Fruit fly (Drosophila melanogaster): Measurements from ENCODE around the gene CG4766.

Gene CG4766

DNA sequence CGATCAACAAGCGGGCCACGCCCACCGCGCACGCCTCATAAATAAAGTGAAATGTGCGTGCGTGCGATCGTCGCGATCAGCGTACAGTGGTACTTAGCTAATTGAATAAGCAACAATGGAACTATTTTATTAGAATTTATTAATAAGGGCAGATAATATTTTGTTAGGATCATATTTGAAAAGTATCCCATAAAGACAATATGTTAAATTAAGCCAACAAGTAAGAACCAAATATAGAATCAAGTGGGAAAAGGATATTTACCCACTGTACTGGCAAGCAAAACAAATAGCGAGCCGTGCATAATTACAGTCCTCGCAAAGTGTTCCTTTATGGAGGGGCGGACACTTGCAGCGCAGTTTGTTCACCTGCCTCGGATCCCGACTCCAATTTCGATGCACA lies 21.5 kb upstream of the CG4766 start (continued):
- TF ChIP-seq CG10979 (tag; optimal IDR thresholded peaks at IDR 0.05): peak; percentile 23
- TF ChIP-seq CG1792 (GFP tag; optimal IDR thresholded peaks at IDR 0.05): no peak
- TF ChIP-seq maf-S (GFP tag; optimal IDR thresholded peaks at IDR 0.05): no peak
- TF ChIP-seq tin (GFP tag; optimal IDR thresholded peaks at IDR 0.05): no peak
- TF ChIP-seq BEAF-32 (GFP tag; optimal IDR thresholded peaks at IDR 0.05): no peak
- TF ChIP-seq ap (GFP tag; IDR thresholded peaks at IDR 0.05): no peak
- no peak for TF ChIP-seq CG43689 (GFP tag; IDR thresholded peaks at IDR 0.05)
- TF ChIP-seq CG7987 (GFP tag; optimal IDR thresholded peaks at IDR 0.05): no peak
- no peak for TF ChIP-seq nmo (GFP tag; optimal IDR thresholded peaks at IDR 0.05)
- TF ChIP-seq dmrt11E (tag; optimal IDR thresholded peaks at IDR 0.05): peak; percentile 47
- TF ChIP-seq CG31224 (GFP tag; IDR thresholded peaks at IDR 0.05): no peak
- TF ChIP-seq cad (GFP tag; optimal IDR thresholded peaks at IDR 0.05): no peak
- no peak for TF ChIP-seq prd (optimal IDR thresholded peaks at IDR 0.05)
- TF ChIP-seq prd (GFP tag; IDR thresholded peaks at IDR 0.05): peak; percentile 54; the same call in 2 of the 3 replicates
- no peak for TF ChIP-seq ab (GFP tag; optimal IDR thresholded peaks at IDR 0.05)
- peak; percentile 25 for TF ChIP-seq grau (tag; optimal IDR thresholded peaks at IDR 0.05)

DNA sequence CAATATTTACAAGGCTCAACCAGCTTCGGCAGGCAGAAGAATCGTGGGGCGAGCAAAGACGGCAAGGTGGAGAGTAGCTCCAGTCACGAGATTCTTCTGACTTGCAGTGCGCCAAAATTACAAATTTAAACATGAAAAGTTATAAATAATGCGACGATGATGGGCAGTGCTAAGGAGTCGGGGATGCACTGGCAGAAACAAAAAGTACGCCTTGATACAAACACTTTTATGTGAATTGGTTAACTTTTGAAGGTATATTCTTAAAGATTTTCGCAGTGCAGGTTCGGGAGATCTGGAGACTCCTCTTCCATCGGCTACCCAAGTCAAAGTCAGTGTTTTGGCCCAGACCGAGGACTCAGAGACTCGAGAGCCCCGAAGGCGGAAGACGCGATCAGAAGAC lies 20.8 kb upstream of the CG4766 start:
- peak; percentile 39 for TF ChIP-seq lbe (GFP tag; optimal IDR thresholded peaks at IDR 0.05)
- TF ChIP-seq CG30403 (GFP tag; optimal IDR thresholded peaks at IDR 0.05): no peak

DNA sequence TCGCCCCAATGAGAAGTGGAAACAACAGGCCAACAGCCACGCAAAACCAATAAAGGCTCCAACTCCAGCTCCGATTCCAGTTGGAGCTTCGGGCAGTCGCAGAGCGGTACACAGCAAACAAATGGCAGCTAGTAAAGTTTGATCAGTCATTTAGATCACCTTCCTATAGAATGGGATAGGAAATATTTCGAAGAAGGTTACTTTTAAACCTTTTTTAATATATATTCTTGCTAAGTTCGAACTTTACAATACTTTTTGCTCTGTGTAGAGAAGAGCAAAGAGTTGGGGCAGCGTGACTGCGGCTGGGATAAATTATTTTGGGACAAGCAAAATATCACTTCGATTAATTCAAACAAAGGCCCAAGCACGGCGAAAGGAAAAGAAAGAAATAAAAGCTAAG lies 19.7 kb upstream of the CG4766 start:
- TF ChIP-seq nom (GFP tag; optimal IDR thresholded peaks at IDR 0.05) (peak; percentile 45), sr (GFP tag; IDR thresholded peaks at IDR 0.05) (no peak), CG1603 (tag; optimal IDR thresholded peaks at IDR 0.05) (peak; percentile 18), corto (GFP tag; optimal IDR thresholded peaks at IDR 0.05) (peak; percentile 42), lbe (GFP tag; optimal IDR thresholded peaks at IDR 0.05) (peak; percentile 64), tup (GFP tag; optimal IDR thresholded peaks at IDR 0.05) (no peak), sens (GFP tag) (peak; percentile 31), Drgx (GFP tag; IDR thresholded peaks at IDR 0.05) (0 out of 2 replicates have a peak, but pooled peaks have one; percentile 32)

- TF ChIP-seq ewg (GFP tag; optimal IDR thresholded peaks at IDR 0.05) (peak; percentile 0), bowl (GFP tag; IDR thresholded peaks at IDR 0.05) (peak; percentile 15; the same call in 1 of the 2 replicates), CG8478 (optimal IDR thresholded peaks at IDR 0.05) (peak; percentile 86), CG1832 (GFP tag; optimal IDR thresholded peaks at IDR 0.05) (peak; percentile 92), CG11093 (GFP tag; IDR thresholded peaks at IDR 0.05) (no peak), CG9609 (GFP tag; optimal IDR thresholded peaks at IDR 0.05) (no peak), CG8290 (GFP tag; optimal IDR thresholded peaks at IDR 0.05) (no peak), CG8290 (tag; optimal IDR thresholded peaks at IDR 0.05) (no peak), yki (optimal IDR thresholded peaks at IDR 0.05) (peak; percentile 79), CG14014 (GFP tag; IDR thresholded peaks at IDR 0.05) (no peak), CG6683 (GFP tag; optimal IDR thresholded peaks at IDR 0.05) (no peak), GATAe (GFP tag; conservative IDR thresholded peaks at IDR 0.05) (no peak), Trl (optimal IDR thresholded peaks at IDR 0.05) (peak; percentile 81 to 92), Trl (GFP tag; optimal IDR thresholded peaks at IDR 0.05) (peak; percentile 41), CG3847 (GFP tag; IDR thresholded peaks at IDR 0.05) (no peak), Adf1 (GFP tag; IDR thresholded peaks at IDR 0.05) (peak; percentile 99), CG34224 (GFP tag; IDR thresholded peaks at IDR 0.05; ENCODE audit: partially characterized antibody) (0 out of 3 replicates have a peak, but pooled peaks have one; percentile 31), sd (tag; optimal IDR thresholded peaks at IDR 0.05) (peak; percentile 2), Opbp (GFP tag; IDR thresholded peaks at IDR 0.05; ENCODE audit: partially characterized antibody) (0 out of 3 replicates have a peak, but pooled peaks have one; percentile 38), cato (GFP tag; optimal IDR thresholded peaks at IDR 0.05; ENCODE audit: borderline replicate concordance) (no peak), Jarid2 (GFP tag; optimal IDR thresholded peaks at IDR 0.05) (peak; percentile 76), CG8089 (GFP tag; optimal IDR thresholded peaks at IDR 0.05) (no peak), CG10209 (GFP tag; optimal IDR thresholded peaks at IDR 0.05) (no peak)
Measured at dm6 chrX:6012976-6013684, 12.5 kb upstream of the CG4766 start, which contains the start of gene mab-21. mab-21 (minus strand) TSS chrX:6013181.

All from whole organism, embryonic.